Fruit fly (Drosophila melanogaster) whole organism, embryonic: ENCODE data around the gene Vti1a.
A peak's percentile ranks its signal among the peaks of the same experiment; 100 is the strongest.

ENCODE experiments used
- B-H2 ChIP-seq: fragments of 200-800 bp; sonication (Bioruptor generic); optimal IDR thresholded peaks from 2 replicates; lab custom pipeline; 2018; ENCODE audit warnings: missing biosample characterization, mild to moderate bottlenecking, missing genetic modification characterization
- CG11093 ChIP-seq: fragments of 200-800 bp; sonication (Bioruptor generic); IDR thresholded peaks from 3 replicates; pipeline ENCODE4 v1.3.6; 2022; ENCODE audit warnings: missing biosample characterization, missing genetic modification characterization
- CG11723 ChIP-seq: fragments of 200-800 bp; sonication (Bioruptor generic); optimal IDR thresholded peaks from 2 replicates; lab custom pipeline; 2017; ENCODE audit warnings: missing biosample characterization, mild to moderate bottlenecking, missing genetic modification characterization
- CG12219 ChIP-seq: fragments of 200-800 bp; sonication (Bioruptor generic); optimal IDR thresholded peaks from 3 replicates; lab custom pipeline; 2018; ENCODE audit warnings: missing biosample characterization, mild to moderate bottlenecking, missing genetic modification characterization
- CG12236 ChIP-seq: fragments of 200-800 bp; sonication (Bioruptor generic); optimal IDR thresholded peaks from 2 replicates; lab custom pipeline; 2016; ENCODE audit warnings: missing biosample characterization, missing genetic modification characterization
- CG14710 ChIP-seq: fragments of 200-800 bp; sonication (Bioruptor generic); optimal IDR thresholded peaks from 3 replicates; lab custom pipeline; 2019; ENCODE audit warnings: missing biosample characterization, mild to moderate bottlenecking, missing genetic modification characterization, moderate library complexity
- CG14965 ChIP-seq: fragments of 200-800 bp; sonication (Bioruptor generic); optimal IDR thresholded peaks from 2 replicates; lab custom pipeline; 2016; ENCODE audit warnings: missing biosample characterization, missing genetic modification characterization, borderline replicate concordance
- CG1603 ChIP-seq: fragments of 200-800 bp; sonication (Bioruptor generic); optimal IDR thresholded peaks from 2 replicates; lab custom pipeline; 2019; ENCODE audit warnings: missing biosample characterization, mild to moderate bottlenecking, missing genetic modification characterization, moderate library complexity
- CG2199 ChIP-seq: fragments of 200-800 bp; sonication (Bioruptor generic); IDR thresholded peaks from 3 replicates; pipeline ENCODE4 v1.3.6; 2022; ENCODE audit warnings: missing biosample characterization, missing genetic modification characterization
- CG34376 ChIP-seq: fragments of 200-800 bp; sonication (Bioruptor generic); optimal IDR thresholded peaks from 2 replicates; lab custom pipeline; 2018; ENCODE audit warnings: missing biosample characterization, mild to moderate bottlenecking, missing genetic modification characterization
- CG4854 ChIP-seq: fragments of 200-800 bp; sonication (Bioruptor generic); optimal IDR thresholded peaks from 2 replicates; lab custom pipeline; 2016; ENCODE audit warnings: missing biosample characterization, missing genetic modification characterization, inconsistent platforms
- CG6175 ChIP-seq: fragments of 200-800 bp; sonication (Bioruptor generic); IDR thresholded peaks from 3 replicates; pipeline ENCODE4 v1.3.6; 2022; ENCODE audit warnings: missing biosample characterization, missing genetic modification characterization
- CG6272 ChIP-seq: fragments of 200-800 bp; sonication (Bioruptor generic); IDR thresholded peaks from 2 replicates; pipeline ENCODE4 v1.3.6; 2022; ENCODE audit warnings: missing biosample characterization, missing genetic modification characterization
- CG7786 ChIP-seq: fragments of 200-800 bp; sonication (Bioruptor generic); optimal IDR thresholded peaks from 2 replicates; lab custom pipeline; 2016; ENCODE audit warnings: missing biosample characterization, missing genetic modification characterization
- CG8281 ChIP-seq: fragments of 200-800 bp; sonication (Bioruptor generic); optimal IDR thresholded peaks from 2 replicates; lab custom pipeline; 2018; ENCODE audit warnings: missing biosample characterization, mild to moderate bottlenecking, missing genetic modification characterization, moderate library complexity
- CG9797 ChIP-seq: fragments of 200-800 bp; sonication (Bioruptor generic); optimal IDR thresholded peaks from 3 replicates; lab custom pipeline; 2018; ENCODE audit warnings: missing biosample characterization, mild to moderate bottlenecking, missing genetic modification characterization
- D19A ChIP-seq: fragments of 200-800 bp; optimal IDR thresholded peaks from 3 replicates; lab custom pipeline; 2019; ENCODE audit warnings: missing biosample characterization, mild to moderate bottlenecking, missing genetic modification characterization, moderate library complexity
- Dad ChIP-seq: fragments of 200-800 bp; sonication (Bioruptor generic); optimal IDR thresholded peaks from 3 replicates; lab custom pipeline; 2016; ENCODE audit warnings: missing biosample characterization, missing genetic modification characterization
- Dek ChIP-seq: fragments of 200-800 bp; sonication (Bioruptor generic); optimal IDR thresholded peaks from 3 replicates; lab custom pipeline; 2019; ENCODE audit warnings: missing biosample characterization, mild to moderate bottlenecking, missing genetic modification characterization, moderate library complexity
- Drgx ChIP-seq: fragments of 200-800 bp; sonication (Bioruptor generic); IDR thresholded peaks from 2 replicates; pipeline ENCODE4 v1.3.6; 2022; ENCODE audit warnings: missing biosample characterization, missing genetic modification characterization
- HHEX ChIP-seq: fragments of 200-800 bp; sonication (Bioruptor generic); optimal IDR thresholded peaks from 3 replicates; lab custom pipeline; 2017; ENCODE audit warnings: missing biosample characterization, mild to moderate bottlenecking, missing genetic modification characterization, missing genetic modification reagents
- HLH4C ChIP-seq: fragments of 200-800 bp; sonication (Bioruptor generic); IDR thresholded peaks from 3 replicates; pipeline ENCODE4 v1.3.6; 2022; ENCODE audit warnings: missing biosample characterization, missing genetic modification characterization; ENCODE audit not compliant: partially characterized antibody
- Hr78 ChIP-seq, 2 experiments: fragments of 200-800 bp in 1 of 2; fragments of >200 bp in 1 of 2; sonication (Bioruptor generic) in 1 of 2; optimal IDR thresholded peaks; 2 replicates each; lab custom pipeline; 2017 to 2019; ENCODE audit warnings: missing biosample characterization in 2 of 2, missing genetic modification characterization in 2 of 2, mild to moderate bottlenecking in 1 of 2, moderate library complexity in 1 of 2
- Med ChIP-seq: fragments of 200-800 bp; sonication (Bioruptor generic); peaks from one replicate; lab custom pipeline; 2016; ENCODE audit warnings: missing biosample characterization, missing genetic modification characterization, mild to moderate bottlenecking, inconsistent platforms, moderate library complexity
- Poxn ChIP-seq: fragments of 200-800 bp; sonication (Bioruptor generic); IDR thresholded peaks from 2 replicates; pipeline ENCODE4 v1.3.6; 2022; ENCODE audit warnings: missing biosample characterization, missing genetic modification characterization
- Sry-β ChIP-seq: fragments of 200-800 bp; sonication (Bioruptor generic); optimal IDR thresholded peaks from 2 replicates; lab custom pipeline; 2018; ENCODE audit warnings: missing biosample characterization, mild to moderate bottlenecking, missing genetic modification characterization, moderate library complexity
- Xrp1 ChIP-seq: fragments of 200-800 bp; sonication (Bioruptor generic); IDR thresholded peaks from 2 replicates; pipeline ENCODE4 v1.3.6; 2022; ENCODE audit warnings: missing biosample characterization, missing genetic modification characterization
- abd-A ChIP-seq: fragments of 200-800 bp; sonication (Bioruptor generic); optimal IDR thresholded peaks from 3 replicates; lab custom pipeline; 2019; ENCODE audit warnings: missing biosample characterization, mild to moderate bottlenecking, missing genetic modification characterization, moderate library complexity
- ato ChIP-seq: fragments of 200-800 bp; sonication (Bioruptor generic); IDR thresholded peaks from 2 replicates; pipeline ENCODE4 v1.3.6; 2022; ENCODE audit warnings: missing biosample characterization, missing genetic modification characterization; ENCODE audit not compliant: partially characterized antibody
- bab2 ChIP-seq: fragments of 200-800 bp; sonication (Bioruptor generic); optimal IDR thresholded peaks from 2 replicates; lab custom pipeline; 2016; ENCODE audit warnings: missing biosample characterization, missing genetic modification characterization
- bsh ChIP-seq, 2 experiments: fragments of 200-800 bp; sonication (Bioruptor generic); optimal IDR thresholded peaks; 2 replicates each; lab custom pipeline; 2017 to 2018; ENCODE audit warnings: mild to moderate bottlenecking in 2 of 2, missing biosample characterization in 2 of 2, missing genetic modification characterization in 2 of 2, moderate library complexity in 1 of 2
- cas ChIP-seq: fragments of 200-800 bp; sonication (Bioruptor generic); IDR thresholded peaks from 2 replicates; pipeline ENCODE4 v1.3.6; 2022; ENCODE audit warnings: missing biosample characterization, missing genetic modification characterization
- caup ChIP-seq: fragments of 200-800 bp; sonication (Bioruptor generic); optimal IDR thresholded peaks from 3 replicates; lab custom pipeline; 2017; ENCODE audit warnings: missing biosample characterization, mild to moderate bottlenecking, missing genetic modification characterization, moderate library complexity; ENCODE audit not compliant: severe bottlenecking
- crp ChIP-seq, 2 experiments: fragments of 200-800 bp; sonication (Bioruptor generic); optimal IDR thresholded peaks; 2 replicates in 1 of 2; 3 replicates in 1 of 2; lab custom pipeline; 2017; ENCODE audit warnings: missing biosample characterization in 2 of 2, missing genetic modification characterization in 2 of 2, mild to moderate bottlenecking in 1 of 2, moderate library complexity in 1 of 2
- ewg ChIP-seq: fragments of 200-800 bp; sonication (Bioruptor generic); optimal IDR thresholded peaks from 3 replicates; lab custom pipeline; 2017; ENCODE audit warnings: mild to moderate bottlenecking, missing biosample characterization, missing genetic modification reagents, missing genetic modification characterization
- lov ChIP-seq, 2 experiments: fragments of 200-800 bp in 1 of 2; fragments of >200 bp in 1 of 2; sonication (Bioruptor generic) in 1 of 2; IDR thresholded peaks in 1 of 2; optimal IDR thresholded peaks in 1 of 2; 2 replicates in 1 of 2; 3 replicates in 1 of 2; pipeline versions ENCODE4 v1.3.6 to Lab custom; 2017 to 2022; ENCODE audit warnings: missing biosample characterization in 1 of 2, missing genetic modification characterization in 1 of 2
- nau ChIP-seq: fragments of 200-800 bp; sonication (Bioruptor generic); optimal IDR thresholded peaks from 3 replicates; lab custom pipeline; 2017; ENCODE audit warnings: missing biosample characterization, mild to moderate bottlenecking, missing genetic modification characterization, missing genetic modification reagents
- pho ChIP-seq: fragments of 200-800 bp; sonication (Bioruptor generic); optimal IDR thresholded peaks from 2 replicates; lab custom pipeline; 2016; ENCODE audit warnings: missing biosample characterization, missing genetic modification characterization
- run ChIP-seq: fragments of 200-800 bp; sonication (Bioruptor generic); optimal IDR thresholded peaks from 3 replicates; lab custom pipeline; 2018; ENCODE audit warnings: missing biosample characterization, mild to moderate bottlenecking, missing genetic modification characterization
- stc ChIP-seq: fragments of 200-800 bp; sonication (Bioruptor generic); IDR thresholded peaks from 2 replicates; pipeline ENCODE4 v1.3.6; 2022; ENCODE audit warnings: missing biosample characterization, missing genetic modification characterization
- toy ChIP-seq: fragments of 200-800 bp; sonication (Bioruptor generic); IDR thresholded peaks from 2 replicates; pipeline ENCODE4 v1.3.6; 2022; ENCODE audit warnings: missing biosample characterization, missing genetic modification characterization
- trem ChIP-seq: fragments of 200-800 bp; optimal IDR thresholded peaks from 3 replicates; lab custom pipeline; 2019; ENCODE audit warnings: missing biosample characterization, mild to moderate bottlenecking, missing genetic modification characterization, moderate library complexity
- twi ChIP-seq: fragments of 200-800 bp; optimal IDR thresholded peaks from 2 replicates; lab custom pipeline; 2019; ENCODE audit warnings: missing biosample characterization, mild to moderate bottlenecking, missing genetic modification characterization, moderate library complexity
- zen ChIP-seq: fragments of 200-800 bp; sonication (Bioruptor generic); optimal IDR thresholded peaks from 3 replicates; lab custom pipeline; 2018; ENCODE audit warnings: missing biosample characterization, mild to moderate bottlenecking, missing genetic modification characterization, moderate library complexity
- zf30C ChIP-seq: fragments of 200-800 bp; sonication (Bioruptor generic); optimal IDR thresholded peaks from 3 replicates; lab custom pipeline; 2018; ENCODE audit warnings: missing biosample characterization, mild to moderate bottlenecking, missing genetic modification characterization

Gene Vti1a

DNA sequence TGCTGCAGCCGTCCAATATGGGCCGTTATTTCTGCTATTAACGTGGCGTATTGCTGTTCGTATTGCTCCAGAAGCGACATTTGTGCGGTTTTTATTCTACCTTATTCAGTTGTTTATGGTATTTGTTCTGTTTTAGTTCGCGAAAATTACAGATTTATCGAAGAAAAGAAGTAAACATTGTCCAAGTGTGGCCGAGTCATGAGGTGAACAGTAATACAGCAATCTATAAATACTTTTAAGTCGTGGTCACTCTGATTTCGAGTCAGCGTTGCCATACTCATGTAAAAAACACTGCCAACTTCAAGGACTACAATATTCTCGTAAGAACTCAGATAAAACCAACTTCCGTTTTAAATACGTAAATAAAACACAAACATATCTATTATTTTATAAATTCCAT, at the start of gene Vti1a (continued):
- TF ChIP-seq CG9797 (peak; percentile 79), Poxn (GFP tag; lab: Robert Waterston, UW) (no peak), CG11093 (GFP tag; lab: Robert Waterston, UW) (no peak), CG14710 (tag; lab: Kevin White, UChicago) (peak; percentile 71), trem (peak; percentile 96), abd-A (tag; lab: Kevin White, UChicago) (no peak), CG12219 (no peak), crp (GFP tag; optimal IDR thresholded peaks at IDR 0.05; lab: Kevin White, UChicago) (peak in 1 of 2 experiments; percentile 62)

DNA sequence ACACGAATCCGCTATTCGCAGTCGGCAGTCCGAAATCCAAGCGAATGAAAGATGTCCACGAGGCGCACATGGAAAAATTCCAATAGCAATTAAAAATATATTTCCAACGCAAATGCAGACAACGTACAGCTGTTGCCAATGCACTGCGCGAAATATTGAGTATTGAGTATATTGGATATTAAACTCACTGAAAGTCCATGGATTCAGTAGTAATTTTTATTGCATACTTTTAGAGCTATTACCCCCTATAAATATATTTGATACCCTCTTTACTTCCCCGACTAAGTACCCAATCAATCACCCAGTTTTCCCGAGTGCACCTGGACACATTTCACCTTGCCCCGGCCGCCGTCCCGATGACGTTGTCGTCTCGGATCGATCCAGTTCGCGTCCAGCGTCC, 49.0 kb upstream of the Vti1a start:
- no peak for TF ChIP-seq Dad (GFP tag; lab: Kevin White, UChicago)
- no peak for TF ChIP-seq nau (GFP tag; lab: Kevin White, UChicago)
- TF ChIP-seq Med, result peak; percentile 52
- TF ChIP-seq Drgx (GFP tag; lab: Robert Waterston, UW), result peak; percentile 77
- peak; percentile 0 for TF ChIP-seq CG1603 (tag; lab: Kevin White, UChicago)
- TF ChIP-seq Xrp1 (GFP tag; lab: Robert Waterston, UW), result peak; percentile 7; the same call in 1 of the 2 replicates
- peak; percentile 57 for TF ChIP-seq zf30C (GFP tag; lab: Kevin White, UChicago)
- TF ChIP-seq bsh (GFP tag; optimal IDR thresholded peaks at IDR 0.05; lab: Kevin White, UChicago), result peak in 1 of 2 experiments; percentile 23

DNA sequence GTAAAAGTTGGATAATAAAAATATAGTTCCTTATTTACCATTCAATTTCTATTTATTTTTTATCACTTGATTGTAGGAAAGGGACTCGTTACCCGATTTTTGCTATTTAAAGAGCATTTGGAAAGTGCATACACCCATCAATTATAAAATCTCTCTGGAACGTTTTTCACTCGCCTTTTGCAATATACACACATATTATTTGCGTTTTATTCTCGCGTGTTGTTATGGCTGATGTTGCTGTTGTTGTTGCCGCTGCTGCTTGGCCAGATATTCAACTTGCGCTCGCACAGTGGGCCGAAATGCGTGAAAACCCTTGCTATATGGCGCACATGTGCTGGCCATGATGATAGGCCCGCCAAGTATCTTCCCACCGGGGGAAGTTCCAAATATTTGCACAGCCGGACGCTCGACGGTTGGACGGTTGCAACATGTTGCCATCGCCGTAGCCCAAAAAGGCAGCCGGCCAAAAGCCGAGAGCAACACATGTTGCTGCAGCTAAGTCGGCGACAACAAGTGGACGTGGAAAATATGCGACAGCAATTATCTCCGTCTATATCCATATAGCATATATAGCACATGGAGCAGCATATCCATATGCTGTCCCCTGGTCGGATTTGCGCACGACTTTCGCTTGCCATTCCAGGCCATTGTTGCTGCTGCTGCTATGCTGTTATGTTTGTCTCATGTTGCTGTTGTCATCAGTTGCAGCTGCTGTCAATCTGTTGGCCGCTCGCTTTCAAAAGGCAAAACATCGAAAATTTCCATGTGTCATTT, 46.8 kb upstream of the Vti1a start:
- TF ChIP-seq lov (optimal IDR thresholded peaks at IDR 0.05; lab: Kevin White, UChicago) (no peak), lov (GFP tag; IDR thresholded peaks at IDR 0.05; lab: Robert Waterston, UW) (0 out of 3 replicates have a peak, but pooled peaks have one; percentile 36), CG7786 (GFP tag; lab: Kevin White, UChicago) (no peak), Sry-β (GFP tag; lab: Kevin White, UChicago) (no peak), CG34376 (GFP tag; lab: Kevin White, UChicago) (no peak), ato (GFP tag; lab: Robert Waterston, UW) (no peak), CG14965 (GFP tag; lab: Kevin White, UChicago) (no peak), D19A (tag; lab: Kevin White, UChicago) (peak; percentile 87), bab2 (GFP tag; lab: Kevin White, UChicago) (no peak), toy (GFP tag; lab: Robert Waterston, UW) (no peak), zen (tag; lab: Kevin White, UChicago) (no peak), HHEX (GFP tag; lab: Kevin White, UChicago) (peak; percentile 10), CG4854 (GFP tag; lab: Kevin White, UChicago) (no peak), CG6272 (no peak), ewg (GFP tag; lab: Kevin White, UChicago) (no peak), Dek (tag; lab: Kevin White, UChicago) (no peak), CG11723 (no peak), cas (GFP tag; lab: Robert Waterston, UW) (no peak), caup (GFP tag; lab: Kevin White, UChicago) (no peak), B-H2 (GFP tag; lab: Kevin White, UChicago) (no peak), HLH4C (GFP tag; lab: Robert Waterston, UW) (0 out of 3 replicates have a peak, but pooled peaks have one; percentile 23), CG2199 (GFP tag; lab: Robert Waterston, UW) (no peak), CG6175 (GFP tag; lab: Robert Waterston, UW) (no peak), stc (GFP tag; lab: Robert Waterston, UW) (0 out of 2 replicates have a peak, but pooled peaks have one; percentile 11), CG12236 (no peak), Hr78 (GFP tag; optimal IDR thresholded peaks at IDR 0.05; lab: Kevin White, UChicago) (no peak), run (tag; lab: Kevin White, UChicago) (no peak), pho (no peak), twi (peak; percentile 99), CG8281 (no peak)
